Worm (Caenorhabditis elegans) whole organism, young adult: Measurements from ENCODE around the gene C36B7.4.

Experiments used
- akir-1 ChIP-seq: fragments of 200-800 bp; sonication (Bioruptor generic); optimal IDR thresholded peaks from 2 replicates; lab custom pipeline; 2018; ENCODE audit warnings: mild to moderate bottlenecking, missing genetic modification characterization, moderate library complexity, missing compliant biosample characterization
- attf-5 ChIP-seq: fragments of 200-800 bp; sonication (Bioruptor generic); optimal IDR thresholded peaks from 2 replicates; lab custom pipeline; 2018; ENCODE audit warnings: mild to moderate bottlenecking, missing genetic modification characterization, missing compliant biosample characterization
- ccch-3 ChIP-seq: fragments of 200-800 bp; sonication (Bioruptor generic); optimal IDR thresholded peaks from 2 replicates; lab custom pipeline; 2018; ENCODE audit warnings: mild to moderate bottlenecking, missing genetic modification characterization, missing compliant biosample characterization
- ceh-91 ChIP-seq: fragments of 200-800 bp; sonication (Bioruptor generic); IDR thresholded peaks from 2 replicates; pipeline ENCODE4 v1.3.6; 2022; ENCODE audit warnings: missing genetic modification reagents, missing genetic modification characterization, missing compliant biosample characterization
- efl-1 ChIP-seq: fragments of 150-350 bp; optimal IDR thresholded peaks from 2 replicates; lab custom pipeline; 2014; ENCODE audit warnings: missing biosample characterization, missing genetic modification reagents, missing genetic modification characterization
- him-1 ChIP-seq: sonication (generic microtip); optimal IDR thresholded peaks from 2 replicates; lab custom pipeline; 2016; ENCODE audit warnings: missing genotype, missing genetic modification reagents, missing genetic modification characterization, missing compliant biosample characterization
- hlh-12 ChIP-seq: sonication (generic microtip); optimal IDR thresholded peaks from 2 replicates; lab custom pipeline; 2016; ENCODE audit warnings: missing genetic modification characterization, missing compliant biosample characterization
- nhr-120 ChIP-seq: fragments of 200-800 bp; sonication (Bioruptor generic); IDR thresholded peaks from 2 replicates; pipeline ENCODE4 v1.3.6; 2022; ENCODE audit warnings: missing genetic modification characterization, missing compliant biosample characterization
- nhr-27 ChIP-seq: fragments of 200-800 bp; sonication (Bioruptor generic); optimal IDR thresholded peaks from 2 replicates; lab custom pipeline; 2018; ENCODE audit warnings: mild to moderate bottlenecking, missing genetic modification characterization, moderate library complexity, missing compliant biosample characterization
- rec-8 ChIP-seq, 2 experiments: sonication (generic microtip); optimal IDR thresholded peaks; 2 replicates each; lab custom pipeline; 2016; ENCODE audit warnings: mild to moderate bottlenecking in 2 of 2, missing genetic modification characterization in 2 of 2, missing genetic modification reagents in 2 of 2, missing genotype in 2 of 2, missing biosample characterization in 1 of 2, missing compliant biosample characterization in 1 of 2, moderate library complexity in 1 of 2

DNA sequence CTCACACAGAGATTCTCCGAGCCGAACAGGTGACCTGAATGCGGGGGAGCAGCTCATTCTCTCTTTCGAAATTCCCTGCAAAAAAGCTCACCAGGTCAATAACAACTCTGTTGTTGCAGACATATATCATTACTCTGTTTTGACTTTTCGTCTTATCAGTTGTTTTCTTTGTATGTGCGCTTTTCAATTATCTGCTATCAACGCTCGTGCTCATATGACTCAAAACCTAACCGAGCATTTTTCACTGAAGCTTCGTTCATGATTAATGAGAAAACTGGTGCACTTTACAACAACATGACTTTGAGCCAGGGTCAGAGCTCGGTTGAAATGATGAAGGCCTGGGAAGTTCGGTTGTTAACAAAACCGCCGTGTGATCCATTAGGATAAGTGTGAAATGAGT lies 9.3 kb downstream of the C36B7.4 start:
- TF ChIP-seq rec-8 (tag; optimal IDR thresholded peaks at IDR 0.05; lab: Kevin White, UChicago) (no peak), ccch-3 (GFP tag; lab: Kevin White, UChicago) (no peak), akir-1 (GFP tag; lab: Kevin White, UChicago) (no peak), attf-5 (GFP tag; lab: Kevin White, UChicago) (no peak), nhr-120 (GFP tag; lab: Robert Waterston, UW) (no peak), nhr-27 (tag; lab: Kevin White, UChicago) (no peak), hlh-12 (tag; lab: Kevin White, UChicago) (no peak), efl-1 (GFP tag; lab: Kevin White, UChicago) (no peak), him-1 (tag; lab: Kevin White, UChicago) (no peak), ceh-91 (GFP tag; lab: Robert Waterston, UW) (no peak)
